Fruit fly (Drosophila melanogaster) whole organism, embryonic: Measurements from ENCODE around the gene Shmt.

ENCODE experiments used
- Adf1 ChIP-seq: fragments of 200-800 bp; sonication (Bioruptor generic); IDR thresholded peaks from 2 replicates; pipeline ENCODE4 v1.3.6; 2022; ENCODE audit warnings: missing biosample characterization, missing genetic modification characterization
- Atf3 ChIP-seq: fragments of 200-800 bp; sonication (Bioruptor generic); optimal IDR thresholded peaks from 3 replicates; lab custom pipeline; 2016; ENCODE audit warnings: missing biosample characterization, missing genetic modification characterization
- Awh ChIP-seq: fragments of 200-800 bp; sonication (Bioruptor generic); IDR thresholded peaks from 2 replicates; pipeline ENCODE4, ENCODE4 v1.3.6; 2022; ENCODE audit warnings: missing biosample characterization, missing genetic modification characterization
- Bdp1 ChIP-seq: fragments of 200-800 bp; sonication (Bioruptor generic); optimal IDR thresholded peaks from 3 replicates; lab custom pipeline; 2016; ENCODE audit warnings: missing biosample characterization, missing genetic modification characterization
- Blimp-1 ChIP-seq: fragments of 200-800 bp; sonication (Bioruptor generic); optimal IDR thresholded peaks from 3 replicates; lab custom pipeline; 2018; ENCODE audit warnings: missing biosample characterization, missing genetic modification characterization, mild to moderate bottlenecking, moderate library complexity, missing genetic modification reagents
- CG10147 ChIP-seq: fragments of 200-800 bp; sonication (Bioruptor generic); optimal IDR thresholded peaks from 2 replicates; lab custom pipeline; 2019; ENCODE audit warnings: missing biosample characterization, mild to moderate bottlenecking, missing genetic modification characterization, moderate library complexity
- CG13287 ChIP-seq: fragments of 200-800 bp; sonication (Bioruptor generic); IDR thresholded peaks from 2 replicates; pipeline ENCODE4 v1.3.6; 2022; ENCODE audit warnings: missing biosample characterization, missing genetic modification characterization; ENCODE audit not compliant: partially characterized antibody
- CG13624 ChIP-seq: fragments of 200-800 bp; sonication (Bioruptor generic); optimal IDR thresholded peaks from 2 replicates; lab custom pipeline; 2016; ENCODE audit warnings: missing biosample characterization, missing genetic modification characterization
- CG14014 ChIP-seq: fragments of 200-800 bp; sonication (Bioruptor generic); IDR thresholded peaks from 2 replicates; pipeline ENCODE4 v1.3.6; 2022; ENCODE audit warnings: missing biosample characterization, missing genetic modification characterization
- CG14860 ChIP-seq: fragments of 200-800 bp; sonication (Bioruptor generic); IDR thresholded peaks from 3 replicates; pipeline ENCODE4 v1.3.6; 2022; ENCODE audit warnings: missing biosample characterization, missing genetic modification characterization; ENCODE audit not compliant: partially characterized antibody
- CG18476 ChIP-seq: fragments of 200-800 bp; sonication (Bioruptor generic); optimal IDR thresholded peaks from 2 replicates; lab custom pipeline; 2016; ENCODE audit warnings: missing biosample characterization, mild to moderate bottlenecking, missing genetic modification characterization
- CG2199 ChIP-seq: fragments of 200-800 bp; sonication (Bioruptor generic); IDR thresholded peaks from 3 replicates; pipeline ENCODE4 v1.3.6; 2022; ENCODE audit warnings: missing biosample characterization, missing genetic modification characterization
- CG2202 ChIP-seq: fragments of 200-800 bp; sonication (Bioruptor generic); optimal IDR thresholded peaks from 2 replicates; lab custom pipeline; 2018; ENCODE audit warnings: missing biosample characterization, mild to moderate bottlenecking, missing genetic modification characterization
- CG2889 ChIP-seq: fragments of 200-800 bp; sonication (Bioruptor generic); IDR thresholded peaks from 3 replicates; pipeline ENCODE4 v1.3.6; 2022; ENCODE audit warnings: missing biosample characterization, missing genetic modification characterization
- CG3065 ChIP-seq: fragments of 200-800 bp; sonication (Bioruptor generic); optimal IDR thresholded peaks from 2 replicates; lab custom pipeline; 2016; ENCODE audit warnings: missing biosample characterization, missing genetic modification characterization
- CG3281 ChIP-seq: fragments of 200-800 bp; sonication (Bioruptor generic); optimal IDR thresholded peaks from 3 replicates; lab custom pipeline; 2017; ENCODE audit warnings: missing biosample characterization, mild to moderate bottlenecking, missing genetic modification characterization
- CG3838 ChIP-seq: fragments of 200-800 bp; sonication (Bioruptor generic); optimal IDR thresholded peaks from 3 replicates; lab custom pipeline; 2016; ENCODE audit warnings: missing biosample characterization, missing genetic modification characterization
- CG43689 ChIP-seq: fragments of 200-800 bp; sonication (Bioruptor generic); IDR thresholded peaks from 2 replicates; pipeline ENCODE4 v1.3.6; 2022; ENCODE audit warnings: missing biosample characterization, missing genetic modification characterization
- CG8089 ChIP-seq: fragments of 200-800 bp; sonication (Bioruptor generic); optimal IDR thresholded peaks from 3 replicates; lab custom pipeline; 2016; ENCODE audit warnings: missing biosample characterization, missing genetic modification characterization
- CG8359 ChIP-seq: fragments of 200-800 bp; sonication (Bioruptor generic); optimal IDR thresholded peaks from 2 replicates; lab custom pipeline; 2017; ENCODE audit warnings: missing biosample characterization, mild to moderate bottlenecking, missing genetic modification characterization, borderline replicate concordance
- Dll ChIP-seq: fragments of 200-800 bp; sonication (Bioruptor generic); IDR thresholded peaks from 4 replicates; pipeline ENCODE4 v1.3.6; 2022; ENCODE audit warnings: missing biosample characterization, missing genetic modification characterization; ENCODE audit not compliant: partially characterized antibody
- Drgx ChIP-seq: fragments of 200-800 bp; sonication (Bioruptor generic); IDR thresholded peaks from 2 replicates; pipeline ENCODE4 v1.3.6; 2022; ENCODE audit warnings: missing biosample characterization, missing genetic modification characterization
- ERR ChIP-seq: fragments of 200-800 bp; sonication (Bioruptor generic); optimal IDR thresholded peaks from 2 replicates; lab custom pipeline; 2016; ENCODE audit warnings: missing biosample characterization, missing genetic modification characterization
- GATAe ChIP-seq: fragments of 200-800 bp; sonication (Bioruptor generic); conservative IDR thresholded peaks from 2 replicates; pipeline ENCODE4 v1.3.6; 2022; ENCODE audit warnings: missing biosample characterization, missing genetic modification characterization
- Hr78 ChIP-seq, 2 experiments: fragments of 200-800 bp in 1 of 2; fragments of >200 bp in 1 of 2; sonication (Bioruptor generic) in 1 of 2; optimal IDR thresholded peaks; 2 replicates each; lab custom pipeline; 2017 to 2019; ENCODE audit warnings: missing biosample characterization in 2 of 2, missing genetic modification characterization in 2 of 2, mild to moderate bottlenecking in 1 of 2, moderate library complexity in 1 of 2
- Pdp1 ChIP-seq, 2 experiments: fragments of 200-800 bp; sonication (Bioruptor generic); optimal IDR thresholded peaks; 3 replicates each; lab custom pipeline; 2016; ENCODE audit warnings: missing biosample characterization in 2 of 2, missing genetic modification characterization in 2 of 2, mild to moderate bottlenecking in 1 of 2, moderate library complexity in 1 of 2
- Sox102F ChIP-seq: fragments of 200-800 bp; sonication (Bioruptor generic); optimal IDR thresholded peaks from 2 replicates; lab custom pipeline; 2018; ENCODE audit warnings: missing biosample characterization, mild to moderate bottlenecking, missing genetic modification characterization, moderate library complexity
- Tbp ChIP-seq: fragments of >200 bp; optimal IDR thresholded peaks from 2 replicates; lab custom pipeline; 2018; ENCODE audit warnings: missing biosample characterization, missing genetic modification characterization
- YL-1 ChIP-seq: fragments of 200-800 bp; sonication (Bioruptor generic); optimal IDR thresholded peaks from 3 replicates; lab custom pipeline; 2017; ENCODE audit warnings: missing biosample characterization, mild to moderate bottlenecking, missing genetic modification characterization
- ac ChIP-seq: fragments of 200-800 bp; sonication (Bioruptor generic); optimal IDR thresholded peaks from 3 replicates; lab custom pipeline; 2017; ENCODE audit warnings: missing biosample characterization, mild to moderate bottlenecking, missing genetic modification characterization
- ara ChIP-seq: fragments of 200-800 bp; sonication (Bioruptor generic); IDR thresholded peaks from 2 replicates; pipeline ENCODE4 v1.3.6; 2022; ENCODE audit warnings: missing biosample characterization, missing genetic modification characterization
- bab2 ChIP-seq: fragments of 200-800 bp; sonication (Bioruptor generic); optimal IDR thresholded peaks from 2 replicates; lab custom pipeline; 2016; ENCODE audit warnings: missing biosample characterization, missing genetic modification characterization
- cad ChIP-seq: fragments of >200 bp; optimal IDR thresholded peaks from 2 replicates; lab custom pipeline; 2017; ENCODE audit warnings: missing biosample characterization, missing genetic modification characterization
- ci ChIP-seq: fragments of 200-800 bp; sonication (Bioruptor generic); IDR thresholded peaks from 3 replicates; pipeline ENCODE4 v1.3.6; 2022; ENCODE audit warnings: missing biosample characterization, missing genetic modification characterization
- crc ChIP-seq: fragments of 200-800 bp; sonication (Bioruptor generic); optimal IDR thresholded peaks from 2 replicates; lab custom pipeline; 2016; ENCODE audit warnings: missing biosample characterization, missing genetic modification characterization
- dmrt99B ChIP-seq: fragments of 200-800 bp; sonication (Bioruptor generic); optimal IDR thresholded peaks from 2 replicates; lab custom pipeline; 2018; ENCODE audit warnings: missing biosample characterization, mild to moderate bottlenecking, missing genetic modification characterization, moderate library complexity
- gce ChIP-seq: fragments of 200-800 bp; sonication (Bioruptor generic); IDR thresholded peaks from 3 replicates; pipeline ENCODE4 v1.3.6; 2022; ENCODE audit warnings: missing biosample characterization, missing genetic modification characterization
- kay ChIP-seq: fragments of 200-800 bp; sonication (Bioruptor generic); optimal IDR thresholded peaks from 2 replicates; lab custom pipeline; 2016; ENCODE audit warnings: missing biosample characterization, missing genetic modification characterization
- lab ChIP-seq: fragments of 200-800 bp; sonication (Bioruptor generic); optimal IDR thresholded peaks from 3 replicates; lab custom pipeline; 2017; ENCODE audit warnings: missing biosample characterization, missing genetic modification characterization, mild to moderate bottlenecking, moderate library complexity, missing genetic modification reagents
- lola ChIP-seq, 3 experiments: fragments of >200 bp in 2 of 3; fragments of 200-800 bp in 1 of 3; sonication (Bioruptor generic) in 1 of 3; optimal IDR thresholded peaks; 2 replicates each; lab custom pipeline; 2017 to 2019; ENCODE audit warnings: missing biosample characterization in 3 of 3, missing genetic modification characterization in 3 of 3, mild to moderate bottlenecking in 1 of 3, moderate library complexity in 1 of 3
- nerfin-1 ChIP-seq: fragments of 200-800 bp; sonication (Bioruptor generic); optimal IDR thresholded peaks from 3 replicates; lab custom pipeline; 2019; ENCODE audit warnings: missing biosample characterization, mild to moderate bottlenecking, missing genetic modification characterization, moderate library complexity
- odd ChIP-seq: fragments of 200-800 bp; sonication (Bioruptor generic); optimal IDR thresholded peaks from 2 replicates; lab custom pipeline; 2017; ENCODE audit warnings: missing biosample characterization, mild to moderate bottlenecking, missing genetic modification characterization
- onecut ChIP-seq: fragments of 200-800 bp; sonication (Bioruptor generic); IDR thresholded peaks from 2 replicates; pipeline ENCODE4 v1.3.6; 2022; ENCODE audit warnings: missing biosample characterization, missing genetic modification characterization
- org-1 ChIP-seq: fragments of 200-800 bp; sonication (Bioruptor generic); optimal IDR thresholded peaks from 2 replicates; lab custom pipeline; 2017; ENCODE audit warnings: missing biosample characterization, missing genetic modification characterization
- pb ChIP-seq: fragments of 200-800 bp; sonication (Bioruptor generic); optimal IDR thresholded peaks from 3 replicates; lab custom pipeline; 2016; ENCODE audit warnings: missing biosample characterization, missing genetic modification characterization
- phol ChIP-seq: fragments of 200-800 bp; sonication (Bioruptor generic); optimal IDR thresholded peaks from 3 replicates; lab custom pipeline; 2018; ENCODE audit warnings: missing biosample characterization, mild to moderate bottlenecking, missing genetic modification characterization, moderate library complexity
- pros ChIP-seq: fragments of 200-800 bp; sonication (Bioruptor generic); optimal IDR thresholded peaks from 3 replicates; lab custom pipeline; 2019; ENCODE audit warnings: missing biosample characterization, mild to moderate bottlenecking, missing genetic modification characterization, moderate library complexity
- repo ChIP-seq: fragments of 200-800 bp; sonication (Bioruptor generic); optimal IDR thresholded peaks from 2 replicates; lab custom pipeline; 2016; ENCODE audit warnings: missing biosample characterization, missing genetic modification characterization
- slbo ChIP-seq: fragments of 200-800 bp; sonication (Bioruptor generic); IDR thresholded peaks from 2 replicates; pipeline ENCODE4 v1.3.6; 2022; ENCODE audit warnings: missing biosample characterization, missing genetic modification characterization
- ssp ChIP-seq: fragments of 200-800 bp; sonication (Bioruptor generic); IDR thresholded peaks from 2 replicates; pipeline ENCODE4 v1.3.6; 2022; ENCODE audit warnings: missing biosample characterization, missing genetic modification characterization
- unpg ChIP-seq: fragments of 200-800 bp; sonication (Bioruptor generic); optimal IDR thresholded peaks from 3 replicates; lab custom pipeline; 2018; ENCODE audit warnings: missing biosample characterization, mild to moderate bottlenecking, missing genetic modification characterization, moderate library complexity

Shmt gene

DNA sequence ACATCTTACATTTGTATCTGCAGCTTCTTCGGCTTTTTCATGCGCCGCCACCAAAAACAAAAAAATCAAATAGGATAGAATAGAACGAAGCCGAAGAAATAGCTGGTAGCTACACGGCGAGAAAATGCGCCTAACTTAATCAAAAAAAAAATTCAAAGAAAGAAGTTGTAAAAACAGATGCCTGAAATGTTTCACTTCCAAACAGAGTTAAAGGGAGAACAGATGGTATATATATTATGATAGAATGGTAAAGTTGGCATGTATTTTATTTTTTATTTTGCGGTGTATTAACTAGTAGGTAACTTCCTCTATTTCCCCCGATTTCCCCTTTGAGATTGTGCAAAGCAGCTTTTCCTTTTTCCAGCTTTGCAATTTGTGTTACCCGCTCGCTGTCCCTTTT, 7.8 kb upstream of the Shmt start (continued):
- TF ChIP-seq pb (GFP tag; lab: Kevin White, UChicago) (no peak), lab (GFP tag; lab: Kevin White, UChicago) (peak; percentile 29), org-1 (GFP tag; lab: Kevin White, UChicago) (no peak), phol (peak; percentile 47), cad (GFP tag; lab: Kevin White, UChicago) (no peak), Drgx (peak; percentile 53; the same call in 1 of the 2 replicates), Dll (GFP tag; lab: Robert Waterston, UW) (no peak), Awh (GFP tag; lab: Robert Waterston, UW) (no peak), CG8089 (GFP tag; lab: Kevin White, UChicago) (no peak), Blimp-1 (GFP tag; lab: Kevin White, UChicago) (peak; percentile 42), GATAe (GFP tag; lab: Robert Waterston, UW) (no peak), ssp (GFP tag; lab: Robert Waterston, UW) (no peak), Pdp1 (GFP tag; optimal IDR thresholded peaks at IDR 0.05; lab: Kevin White, UChicago) (no peak), onecut (0 out of 2 replicates have a peak, but pooled peaks have one; percentile 13), Adf1 (GFP tag; lab: Robert Waterston, UW) (no peak), Sox102F (GFP tag; lab: Kevin White, UChicago) (peak; percentile 54), ara (no peak), CG13287 (GFP tag; lab: Robert Waterston, UW) (no peak), Hr78 (GFP tag; optimal IDR thresholded peaks at IDR 0.05; lab: Kevin White, UChicago) (no peak), nerfin-1 (tag; lab: Kevin White, UChicago) (no peak), Bdp1 (GFP tag; lab: Kevin White, UChicago) (no peak), Atf3 (no peak), CG2202 (tag; lab: Kevin White, UChicago) (no peak), pros (GFP tag; lab: Kevin White, UChicago) (no peak), CG2889 (no peak), CG3838 (no peak), CG43689 (no peak), CG3065 (GFP tag; lab: Kevin White, UChicago) (no peak), kay (no peak), ac (GFP tag; lab: Kevin White, UChicago) (no peak), CG14860 (GFP tag; lab: Robert Waterston, UW) (no peak), CG10147 (GFP tag; lab: Kevin White, UChicago) (peak; percentile 11), ERR (GFP tag; lab: Kevin White, UChicago) (no peak), unpg (GFP tag; lab: Kevin White, UChicago) (peak; percentile 45), CG2199 (GFP tag; lab: Robert Waterston, UW) (no peak), CG18476 (GFP tag; lab: Kevin White, UChicago) (no peak), YL-1 (GFP tag; lab: Kevin White, UChicago) (no peak), bab2 (GFP tag; lab: Kevin White, UChicago) (peak; percentile 10), slbo (GFP tag; lab: Robert Waterston, UW) (peak; percentile 33; the same call in 1 of the 2 replicates), gce (0 out of 3 replicates have a peak, but pooled peaks have one; percentile 25), CG8359 (GFP tag; lab: Kevin White, UChicago) (no peak), Tbp (GFP tag; lab: Kevin White, UChicago) (no peak), CG3281 (GFP tag; lab: Kevin White, UChicago) (no peak), CG13624 (GFP tag; lab: Kevin White, UChicago) (peak; percentile 1), repo (GFP tag; lab: Kevin White, UChicago) (no peak), ci (GFP tag; lab: Robert Waterston, UW) (0 out of 3 replicates have a peak, but pooled peaks have one; percentile 37), lola (GFP tag; optimal IDR thresholded peaks at IDR 0.05; lab: Kevin White, UChicago) (peak in 1 of 3 experiments; percentile 8), crc (no peak), dmrt99B (tag; lab: Kevin White, UChicago) (peak; percentile 40), CG14014 (GFP tag; lab: Robert Waterston, UW) (peak; percentile 27; the same call in 1 of the 2 replicates), odd (GFP tag; lab: Kevin White, UChicago) (no peak)
